Worm (Caenorhabditis elegans): ENCODE results near the gene pdcd-2.

The pdcd-2 gene

ce11 chrIII:4434294-4434781 is 16.5 kb upstream of the pdcd-2 start, which contains the start of gene C28A5.1:
TSS of gene C28A5.1 (minus strand) at chrIII:4434344.
- no peak for TF ChIP-seq nfya-1 (tag; optimal IDR thresholded peaks at IDR 0.05)
- no peak for TF ChIP-seq madf-2 (tag; optimal IDR thresholded peaks at IDR 0.05)
- no peak for TF ChIP-seq nhr-232 (tag; optimal IDR thresholded peaks at IDR 0.05)
- no peak for TF ChIP-seq ama-1 (optimal IDR thresholded peaks at IDR 0.05)
- TF ChIP-seq pag-3 (tag; optimal IDR thresholded peaks at IDR 0.05; ENCODE audit: borderline replicate concordance) = no peak
- TF ChIP-seq fkh-10 (GFP tag; optimal IDR thresholded peaks at IDR 0.05) = no peak
- TF ChIP-seq ahr-1 (tag; optimal IDR thresholded peaks at IDR 0.05) = no peak
- no peak for TF ChIP-seq npax-4 (tag; optimal IDR thresholded peaks at IDR 0.05)
- no peak for TF ChIP-seq gmeb-2 (tag; optimal IDR thresholded peaks at IDR 0.05)
- TF ChIP-seq ceh-45 (GFP tag; IDR thresholded peaks at IDR 0.05) = no peak
- TF ChIP-seq pha-4 (tag; optimal IDR thresholded peaks at IDR 0.05) = no peak
- no peak for TF ChIP-seq hlh-30 (tag; optimal IDR thresholded peaks at IDR 0.05; ENCODE audit: insufficient read depth)
- no peak for TF ChIP-seq K09A11.1 (tag; optimal IDR thresholded peaks at IDR 0.05; ENCODE audit: insufficient read depth)
- TF ChIP-seq lin-11 (tag; optimal IDR thresholded peaks at IDR 0.05) = no peak
- no peak for TF ChIP-seq che-1 (tag; optimal IDR thresholded peaks at IDR 0.05)
- TF ChIP-seq ceh-18 (tag; optimal IDR thresholded peaks at IDR 0.05) = no peak
- TF ChIP-seq lim-6 (tag; optimal IDR thresholded peaks at IDR 0.05) = no peak
- TF ChIP-seq unc-55 (GFP tag; optimal IDR thresholded peaks at IDR 0.05) = no peak

- TF ChIP-seq Y22D7AL.16 (tag; optimal IDR thresholded peaks at IDR 0.05) (no peak), C38D4.7 (GFP tag; optimal IDR thresholded peaks at IDR 0.05) (no peak), unc-3 (GFP tag; conservative IDR thresholded peaks at IDR 0.05) (no peak), unc-3 (tag; optimal IDR thresholded peaks at IDR 0.05) (no peak), unc-55 (GFP tag; optimal IDR thresholded peaks at IDR 0.05) (no peak), sox-2 (GFP tag; IDR thresholded peaks at IDR 0.05) (no peak), ahr-1 (tag; optimal IDR thresholded peaks at IDR 0.05) (no peak), ceh-22 (tag; optimal IDR thresholded peaks at IDR 0.05) (no peak), T23F11.4 (GFP tag; optimal IDR thresholded peaks at IDR 0.05) (no peak), pax-1 (tag; optimal IDR thresholded peaks at IDR 0.05) (no peak), nhr-232 (tag; optimal IDR thresholded peaks at IDR 0.05) (no peak), ceh-6 (GFP tag; optimal IDR thresholded peaks at IDR 0.05) (no peak), nhr-11 (tag; optimal IDR thresholded peaks at IDR 0.05) (no peak), ceh-45 (GFP tag; IDR thresholded peaks at IDR 0.05) (no peak)
Observed at ce11 chrIII:4429402-4429801, 11.5 kb upstream of the pdcd-2 start, which contains the start of gene C28A5.6. TSS of gene C28A5.6 (minus strand) at chrIII:4429502.

DNA sequence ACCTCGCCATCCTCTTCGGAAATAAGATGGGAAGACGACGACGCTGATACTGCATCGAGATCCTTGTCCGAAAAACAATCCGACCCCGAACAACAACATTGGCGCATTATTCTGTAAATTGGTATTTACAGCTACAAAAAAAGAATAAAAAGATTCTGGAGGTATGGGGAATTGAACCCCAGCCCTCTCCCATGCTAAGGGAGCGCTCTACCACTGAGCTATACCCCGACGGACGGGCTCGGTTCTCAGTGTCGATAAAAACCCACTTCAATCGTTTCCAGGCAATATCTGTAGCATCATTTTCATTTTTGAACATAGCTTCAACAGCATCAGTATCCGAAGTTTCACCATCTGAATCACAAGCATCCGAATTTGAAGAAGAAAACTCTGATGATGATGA is 10.9 kb upstream of the pdcd-2 start:
- TF ChIP-seq ets-4 (tag; optimal IDR thresholded peaks at IDR 0.05) (no peak), ceh-2 (tag; optimal IDR thresholded peaks at IDR 0.05) (no peak), pax-1 (tag; optimal IDR thresholded peaks at IDR 0.05) (no peak), ref-2 (tag; optimal IDR thresholded peaks at IDR 0.05) (no peak), hlh-30 (tag; optimal IDR thresholded peaks at IDR 0.05; ENCODE audit: insufficient read depth) (no peak), unc-86 (tag; optimal IDR thresholded peaks at IDR 0.05) (no peak), nhr-11 (tag; optimal IDR thresholded peaks at IDR 0.05) (no peak), pat-9 (tag; optimal IDR thresholded peaks at IDR 0.05) (no peak), elt-2 (tag; optimal IDR thresholded peaks at IDR 0.05) (no peak), fkh-6 (tag; optimal IDR thresholded peaks at IDR 0.05) (no peak), gmeb-2 (tag; optimal IDR thresholded peaks at IDR 0.05) (no peak), fax-1 (tag; optimal IDR thresholded peaks at IDR 0.05) (no peak), ceh-14 (tag; optimal IDR thresholded peaks at IDR 0.05) (no peak), ceh-45 (GFP tag; IDR thresholded peaks at IDR 0.05) (0 out of 2 replicates have a peak, but pooled peaks have one; percentile 42), lin-11 (tag; optimal IDR thresholded peaks at IDR 0.05) (no peak), sox-4 (tag; optimal IDR thresholded peaks at IDR 0.05) (peak; percentile 8), ceh-31 (tag; optimal IDR thresholded peaks at IDR 0.05) (no peak), Y22D7AL.16 (tag; optimal IDR thresholded peaks at IDR 0.05) (peak; percentile 14), hlh-15 (tag; optimal IDR thresholded peaks at IDR 0.05) (no peak), ceh-30 (tag; optimal IDR thresholded peaks at IDR 0.05) (no peak), sox-2 (GFP tag; IDR thresholded peaks at IDR 0.05) (no peak; the same call in 1 of the 2 replicates), nfya-1 (tag; optimal IDR thresholded peaks at IDR 0.05) (no peak), T23F11.4 (GFP tag; optimal IDR thresholded peaks at IDR 0.05) (peak; percentile 56), madf-2 (tag; optimal IDR thresholded peaks at IDR 0.05) (no peak), unc-3 (GFP tag; conservative IDR thresholded peaks at IDR 0.05) (peak; percentile 40; the same call in 1 of the 2 replicates), unc-3 (tag; optimal IDR thresholded peaks at IDR 0.05) (no peak), pha-4 (tag; optimal IDR thresholded peaks at IDR 0.05) (no peak), fkh-10 (GFP tag; optimal IDR thresholded peaks at IDR 0.05) (no peak), C38D4.7 (GFP tag; optimal IDR thresholded peaks at IDR 0.05) (peak; percentile 15), npax-4 (tag; optimal IDR thresholded peaks at IDR 0.05) (no peak), nhr-232 (tag; optimal IDR thresholded peaks at IDR 0.05) (no peak), ceh-18 (tag; optimal IDR thresholded peaks at IDR 0.05) (no peak), ceh-48 (tag; optimal IDR thresholded peaks at IDR 0.05) (no peak), pag-3 (tag; optimal IDR thresholded peaks at IDR 0.05; ENCODE audit: borderline replicate concordance) (no peak), lim-6 (tag; optimal IDR thresholded peaks at IDR 0.05) (no peak), C08G9.2 (tag; optimal IDR thresholded peaks at IDR 0.05) (peak; percentile 10), syd-9 (tag; optimal IDR thresholded peaks at IDR 0.05) (no peak)
